Worm (Caenorhabditis elegans): ENCODE measurements around the gene T26H8.4.

- no peak for TF ChIP-seq ama-1 (optimal IDR thresholded peaks at IDR 0.05)
- TF ChIP-seq elt-3 (tag; optimal IDR thresholded peaks at IDR 0.05): no peak
- no peak for TF ChIP-seq fkh-4 (tag; optimal IDR thresholded peaks at IDR 0.05; ENCODE audit: borderline replicate concordance)
- no peak for TF ChIP-seq nhr-237 (tag; optimal IDR thresholded peaks at IDR 0.05)
- TF ChIP-seq rnt-1 (tag; optimal IDR thresholded peaks at IDR 0.05): no peak
- TF ChIP-seq lin-35 (GFP tag; optimal IDR thresholded peaks at IDR 0.05): peak in 1 of 2 experiments; percentile 45
- TF ChIP-seq snpc-4 (tag; optimal IDR thresholded peaks at IDR 0.05): no peak
- TF ChIP-seq hpl-2 (GFP tag; optimal IDR thresholded peaks at IDR 0.05): no peak
Observed at ce11 chrV:15318638-15319037, 12.0 kb upstream of the T26H8.4 start, which contains the start of gene nhr-291.

All from whole organism, L1 larva.